Worm (Caenorhabditis elegans) whole organism, L4/young adult: ENCODE results near the gene Y57G11B.2.

ENCODE experiments used
- W03F9.2 ChIP-seq: fragments of 150-350 bp; optimal IDR thresholded peaks from 2 replicates; lab custom pipeline; 2014; ENCODE audit warnings: missing biosample characterization, missing genetic modification characterization
- him-1 ChIP-seq: sonication (generic microtip); optimal IDR thresholded peaks from 2 replicates; lab custom pipeline; 2016; ENCODE audit warnings: missing genotype, missing genetic modification reagents, missing genetic modification characterization, missing compliant biosample characterization

- no peak for TF ChIP-seq him-1 (tag; lab: Kevin White, UChicago)
- no peak for TF ChIP-seq W03F9.2 (tag; lab: Kevin White, UChicago)
Observed at ce11 chrIV:14603022-14603421, 37.9 kb downstream of the Y57G11B.2 start.
